Fruit fly (Drosophila melanogaster): ENCODE results near the gene Ddrgk1.

The Ddrgk1 gene

dm6 chr3R:21214693-21215145 is at the start of gene Ddrgk1:
TSS of gene Ddrgk1 (plus strand) at chr3R:21215079.
- no peak for TF ChIP-seq noc (tag; optimal IDR thresholded peaks at IDR 0.05)

- TF ChIP-seq noc (tag; optimal IDR thresholded peaks at IDR 0.05): no peak
These were observed 46.8 kb upstream of the Ddrgk1 start, which contains the start of gene Snmp1 for dm6 chr3R:21168105-21168504. TSS of gene Snmp1 (minus strand) at chr3R:21168205.

dm6 chr3R:21169525-21170149 is 45.2 kb upstream of the Ddrgk1 start:
- TF ChIP-seq noc (tag; optimal IDR thresholded peaks at IDR 0.05): no peak

dm6 chr3R:21176663-21177145 is 38.2 kb upstream of the Ddrgk1 start:
- peak; percentile 11 for TF ChIP-seq noc (tag; optimal IDR thresholded peaks at IDR 0.05)

- peak; percentile 87 for TF ChIP-seq noc (tag; optimal IDR thresholded peaks at IDR 0.05)
These were observed 35.1 kb upstream of the Ddrgk1 start for dm6 chr3R:21179592-21180390.

- peak; percentile 77 for TF ChIP-seq noc (tag; optimal IDR thresholded peaks at IDR 0.05)
These were observed 34.5 kb upstream of the Ddrgk1 start for dm6 chr3R:21180391-21180796.

dm6 chr3R:21181957-21182356 is 32.9 kb upstream of the Ddrgk1 start:
- peak; percentile 14 for TF ChIP-seq noc (tag; optimal IDR thresholded peaks at IDR 0.05)

dm6 chr3R:21184373-21185132 is 30.3 kb upstream of the Ddrgk1 start:
- TF ChIP-seq noc (tag; optimal IDR thresholded peaks at IDR 0.05): no peak

- TF ChIP-seq noc (tag; optimal IDR thresholded peaks at IDR 0.05): no peak
These were observed 29.2 kb upstream of the Ddrgk1 start for dm6 chr3R:21185655-21186054.

- no peak for TF ChIP-seq noc (tag; optimal IDR thresholded peaks at IDR 0.05)
These were observed 28.1 kb upstream of the Ddrgk1 start for dm6 chr3R:21186606-21187393.

dm6 chr3R:21187394-21188392 is 27.2 kb upstream of the Ddrgk1 start:
- TF ChIP-seq noc (tag; optimal IDR thresholded peaks at IDR 0.05): no peak

dm6 chr3R:21188540-21189276 is 26.2 kb upstream of the Ddrgk1 start:
- peak; percentile 57 for TF ChIP-seq noc (tag; optimal IDR thresholded peaks at IDR 0.05)

dm6 chr3R:21189520-21190180 is 25.2 kb upstream of the Ddrgk1 start:
- TF ChIP-seq noc (tag; optimal IDR thresholded peaks at IDR 0.05): no peak

Data from whole organism, larva.